Worm (Caenorhabditis elegans) whole organism, midembryonic: ENCODE measurements around the gene ctsa-1.1.

Source experiments
- cog-1 ChIP-seq: sonication (generic microtip); optimal IDR thresholded peaks from 2 replicates; lab custom pipeline; 2016; ENCODE audit warnings: missing genetic modification characterization, missing compliant biosample characterization
- flt-1 ChIP-seq: fragments of 200-800 bp; sonication (Bioruptor generic); IDR thresholded peaks from 2 replicates; pipeline ENCODE4 v1.3.6; 2022; ENCODE audit warnings: missing genetic modification characterization, missing compliant biosample characterization
- ref-1 ChIP-seq: fragments of 200-800 bp; sonication (Bioruptor generic); conservative IDR thresholded peaks from 2 replicates; pipeline ENCODE4 v1.3.6; 2022; ENCODE audit warnings: missing genetic modification reagents, missing genetic modification characterization, missing compliant biosample characterization
- ztf-23 ChIP-seq: fragments of 200-800 bp; sonication (Bioruptor generic); IDR thresholded peaks from 2 replicates; pipeline ENCODE4 v1.3.6; 2022; ENCODE audit warnings: missing genetic modification reagents, missing genetic modification characterization, missing compliant biosample characterization

DNA sequence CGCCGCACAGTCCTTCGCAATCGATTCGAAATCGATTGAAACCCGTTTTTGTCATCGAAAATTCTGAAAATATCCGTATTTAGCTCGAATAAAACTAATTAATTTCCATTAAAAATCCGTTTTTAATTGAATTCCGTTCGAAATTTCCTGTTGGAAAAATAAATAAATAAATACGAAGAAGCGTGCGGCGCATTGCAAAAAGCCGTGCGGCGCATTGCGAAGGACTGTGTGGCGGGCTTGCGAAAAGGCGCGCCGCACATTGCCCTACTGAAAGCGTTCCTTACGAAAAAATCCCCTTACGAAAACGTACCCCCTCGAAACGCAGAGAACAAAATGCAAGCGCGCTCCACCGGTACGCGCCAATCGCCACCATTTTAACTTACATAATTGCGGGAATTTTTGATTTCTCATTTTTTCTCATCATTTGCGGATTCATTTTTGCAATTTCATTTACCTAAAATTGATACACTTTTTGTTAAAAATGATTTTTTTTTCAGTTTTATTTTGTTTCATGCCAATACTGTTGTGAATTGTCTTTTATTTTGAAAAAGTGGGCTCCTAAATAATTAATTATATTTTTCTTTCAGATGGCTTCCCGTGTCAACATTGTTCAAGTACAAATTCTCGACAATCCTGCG lies 35.8 kb upstream of the ctsa-1.1 start, which contains the start of gene unc-85:
- TF ChIP-seq cog-1 (tag; lab: Kevin White, UChicago) (peak; percentile 30), ref-1 (GFP tag; lab: Robert Waterston, UW) (peak; percentile 57; the same call in 1 of the 2 replicates), flt-1 (peak; percentile 90), ztf-23 (GFP tag; lab: Robert Waterston, UW) (peak; percentile 90)
